Worm (Caenorhabditis elegans) whole organism, mixed stage, embryonic: ENCODE results near the gene rgs-5.

Source experiments
- blmp-1 ChIP-seq: fragments of 150-350 bp; optimal IDR thresholded peaks from 2 replicates; lab custom pipeline; 2014; ENCODE audit warnings: missing biosample characterization, missing genetic modification characterization
- cnd-1 ChIP-seq: fragments of 200-800 bp; sonication (Bioruptor generic); optimal IDR thresholded peaks from 2 replicates; lab custom pipeline; 2018; ENCODE audit warnings: mild to moderate bottlenecking, missing genetic modification characterization, missing compliant biosample characterization
- elt-3 ChIP-seq: fragments of 150-350 bp; optimal IDR thresholded peaks from 2 replicates; lab custom pipeline; 2014; ENCODE audit warnings: missing biosample characterization, missing genetic modification characterization
- nhr-12 ChIP-seq: fragments of 150-350 bp; optimal IDR thresholded peaks from 2 replicates; lab custom pipeline; 2014; ENCODE audit warnings: missing biosample characterization, missing genetic modification characterization
- nhr-237 ChIP-seq: fragments of 150-350 bp; optimal IDR thresholded peaks from 2 replicates; lab custom pipeline; 2014; ENCODE audit warnings: missing biosample characterization, missing genetic modification characterization
- nhr-28 ChIP-seq: fragments of 150-350 bp; optimal IDR thresholded peaks from 2 replicates; lab custom pipeline; 2014; ENCODE audit warnings: missing biosample characterization, missing genetic modification characterization
- pha-4 ChIP-seq: fragments of 150-350 bp; optimal IDR thresholded peaks from 2 replicates; lab custom pipeline; 2018; ENCODE audit warnings: missing biosample characterization, missing genetic modification reagents, missing genetic modification characterization
- snpc-4 ChIP-seq: fragments of 150-350 bp; optimal IDR thresholded peaks from 2 replicates; lab custom pipeline; 2014; ENCODE audit warnings: missing biosample characterization, missing genetic modification characterization
- sptf-1 ChIP-seq: sonication (generic microtip); optimal IDR thresholded peaks from 2 replicates; lab custom pipeline; 2017; ENCODE audit warnings: mild to moderate bottlenecking, missing genetic modification characterization, moderate library complexity, missing compliant biosample characterization
- unc-39 ChIP-seq: fragments of 150-350 bp; optimal IDR thresholded peaks from 2 replicates; lab custom pipeline; 2014; ENCODE audit warnings: missing biosample characterization, missing genetic modification characterization
- zip-8 ChIP-seq: fragments of 150-350 bp; optimal IDR thresholded peaks from 2 replicates; lab custom pipeline; 2014; ENCODE audit warnings: missing biosample characterization, missing genetic modification characterization
- ztf-11 ChIP-seq: fragments of 150-350 bp; optimal IDR thresholded peaks from 2 replicates; lab custom pipeline; 2014; ENCODE audit warnings: missing biosample characterization, missing genetic modification characterization

DNA sequence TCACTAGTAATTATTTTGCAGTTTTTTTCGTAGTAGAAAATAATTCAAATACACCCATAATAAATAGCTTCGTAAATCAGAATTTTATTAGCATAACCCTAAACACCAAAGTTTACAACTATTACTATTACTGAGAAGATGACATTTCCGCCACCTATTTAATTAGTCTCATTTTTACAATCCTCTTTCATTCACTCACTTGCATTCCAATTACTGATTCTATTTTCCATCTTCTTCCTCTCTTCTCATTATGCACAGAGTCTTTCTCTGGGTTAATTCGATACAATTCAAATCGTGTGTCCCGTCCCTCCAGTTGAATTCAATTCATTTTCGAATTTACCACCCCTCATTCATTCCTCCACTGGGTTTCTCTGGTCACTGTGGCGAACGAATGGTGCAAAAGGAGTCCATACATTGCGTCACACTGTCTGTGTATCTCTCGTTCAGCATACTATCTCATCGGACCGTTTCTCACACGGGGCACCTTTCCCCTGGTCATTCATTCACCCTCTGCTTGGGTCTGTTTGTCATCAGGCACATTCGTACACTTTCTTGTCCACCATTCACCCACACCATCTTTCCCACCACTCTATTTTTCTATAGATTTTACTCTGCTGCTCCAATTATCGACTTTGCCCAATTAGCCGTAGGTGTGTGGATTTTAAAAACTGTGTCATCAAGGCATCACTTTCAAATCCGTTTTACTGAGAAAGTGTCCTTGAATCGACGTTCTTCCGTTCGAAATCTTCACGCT, 22.1 kb downstream of the rgs-5 start:
- peak; percentile 37 for TF ChIP-seq cnd-1 (tag; lab: Kevin White, UChicago)
- peak; percentile 41 for TF ChIP-seq zip-8 (tag; lab: Kevin White, UChicago)
- no peak for TF ChIP-seq nhr-28 (tag; lab: Kevin White, UChicago)
- no peak for TF ChIP-seq blmp-1
- TF ChIP-seq ztf-11 (tag; lab: Kevin White, UChicago), result peak; percentile 0
- no peak for TF ChIP-seq nhr-237 (tag; lab: Kevin White, UChicago)
- TF ChIP-seq snpc-4 (tag; lab: Kevin White, UChicago), result no peak
- no peak for TF ChIP-seq unc-39 (tag; lab: Kevin White, UChicago)
- no peak for TF ChIP-seq elt-3 (tag; lab: Kevin White, UChicago)
- TF ChIP-seq pha-4 (tag; lab: Kevin White, UChicago), result no peak
- no peak for TF ChIP-seq sptf-1 (tag; lab: Kevin White, UChicago)
- TF ChIP-seq nhr-12, result no peak
